Worm (Caenorhabditis elegans) whole organism, L4 larva: Measurements from ENCODE around the gene clc-33.

Source experiments
- ZK546.5 ChIP-seq, 2 experiments: sonication (generic microtip); optimal IDR thresholded peaks; 2 replicates each; lab custom pipeline; 2017; ENCODE audit warnings: missing biosample characterization in 2 of 2, missing genetic modification characterization in 2 of 2
- dmd-9 ChIP-seq: fragments of 200-800 bp; sonication (Bioruptor generic); IDR thresholded peaks from 2 replicates; pipeline ENCODE4 v1.3.6; 2022; ENCODE audit warnings: missing genetic modification reagents, missing genetic modification characterization, missing compliant biosample characterization
- dpl-1 ChIP-seq: fragments of 150-350 bp; optimal IDR thresholded peaks from 2 replicates; lab custom pipeline; 2014; ENCODE audit warnings: missing biosample characterization, missing genetic modification reagents, missing genetic modification characterization
- lin-29 ChIP-seq: fragments of 200-800 bp; sonication (Bioruptor generic); IDR thresholded peaks from 2 replicates; pipeline ENCODE4 v1.3.6; 2022; ENCODE audit warnings: missing genetic modification reagents, missing genetic modification characterization, missing compliant biosample characterization
- lin-38 ChIP-seq: fragments of 200-800 bp; sonication (Bioruptor generic); IDR thresholded peaks from 2 replicates; pipeline ENCODE4 v1.3.6; 2022; ENCODE audit warnings: missing genetic modification reagents, missing genetic modification characterization, missing compliant biosample characterization
- nhr-237 ChIP-seq: sonication (generic microtip); optimal IDR thresholded peaks from 2 replicates; lab custom pipeline; 2017; ENCODE audit warnings: missing biosample characterization, missing genetic modification characterization
- nhr-25 ChIP-seq: sonication (generic microtip); optimal IDR thresholded peaks from 2 replicates; lab custom pipeline; 2017; ENCODE audit warnings: missing genetic modification characterization, mild to moderate bottlenecking, missing compliant biosample characterization, antibody characterized with exemption, moderate library complexity, borderline replicate concordance; ENCODE audit not compliant: insufficient read depth
- nhr-77 ChIP-seq: fragments of 150-350 bp; optimal IDR thresholded peaks from 2 replicates; lab custom pipeline; 2014; ENCODE audit warnings: missing biosample characterization, missing genetic modification characterization
- pha-4 ChIP-seq, 2 experiments: fragments of 150-350 bp in 1 of 2; fragments of 200-800 bp in 1 of 2; sonication (Bioruptor generic) in 1 of 2; IDR thresholded peaks in 1 of 2; optimal IDR thresholded peaks in 1 of 2; 2 replicates each; pipeline versions ENCODE4 v1.3.6 to Lab custom; 2014 to 2022; ENCODE audit warnings: missing genetic modification characterization in 2 of 2, missing genetic modification reagents in 2 of 2, missing biosample characterization in 1 of 2, missing compliant biosample characterization in 1 of 2
- snpc-4 ChIP-seq: fragments of 150-350 bp; optimal IDR thresholded peaks from 2 replicates; lab custom pipeline; 2014; ENCODE audit warnings: missing biosample characterization, missing genetic modification characterization
- unc-39 ChIP-seq: sonication (generic microtip); optimal IDR thresholded peaks from 2 replicates; lab custom pipeline; 2017; ENCODE audit warnings: missing biosample characterization, missing genetic modification characterization
- unc-62 ChIP-seq, 3 experiments: fragments of 150-350 bp in 1 of 3; sonication (generic microtip); optimal IDR thresholded peaks in 2 of 3; peaks in 1 of 3; 1 replicate in 1 of 3; 2 replicates in 2 of 3; lab custom pipeline; 2014 to 2017; ENCODE audit warnings: missing biosample characterization in 3 of 3, missing genetic modification characterization in 3 of 3, missing genetic modification reagents in 3 of 3, missing genotype in 1 of 3
- zip-11 ChIP-seq: fragments of 200-800 bp; sonication (Bioruptor generic); IDR thresholded peaks from 2 replicates; pipeline ENCODE4 v1.3.6; 2022; ENCODE audit warnings: missing genetic modification characterization, missing compliant biosample characterization

DNA sequence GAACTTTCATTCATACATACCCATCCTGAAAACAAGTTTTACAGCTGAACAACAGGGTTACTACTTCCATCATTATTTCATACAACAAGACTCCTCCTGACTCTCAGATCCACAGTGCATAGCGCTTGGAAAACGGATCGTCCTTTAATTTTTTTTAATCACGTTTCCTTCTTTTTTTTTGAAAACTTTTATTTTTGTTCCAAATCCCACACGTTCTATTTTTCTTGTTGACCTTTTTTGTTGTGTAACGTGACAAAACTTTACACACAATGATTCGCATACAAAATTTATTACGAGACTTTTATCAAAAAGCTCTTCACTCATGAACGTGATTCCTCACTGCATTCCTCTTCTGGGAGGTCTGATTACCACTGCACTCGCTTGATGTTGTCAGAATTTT, at the start of gene clc-33:
- TF ChIP-seq dpl-1 (no peak), lin-38 (GFP tag; lab: Robert Waterston, UW) (no peak), unc-62 (GFP tag; optimal IDR thresholded peaks at IDR 0.05 in 1 of 2; lab: Kevin White, UChicago) (no peak), unc-62 (tag; optimal IDR thresholded peaks at IDR 0.05; lab: Kevin White, UChicago) (no peak), nhr-25 (tag; lab: Kevin White, UChicago) (no peak), nhr-77 (no peak), zip-11 (GFP tag; lab: Robert Waterston, UW) (no peak), ZK546.5 (tag; optimal IDR thresholded peaks at IDR 0.05; lab: Kevin White, UChicago) (no peak), lin-29 (no peak), snpc-4 (no peak), dmd-9 (GFP tag; lab: Robert Waterston, UW) (no peak), unc-39 (tag; lab: Kevin White, UChicago) (no peak), pha-4 (GFP tag; IDR thresholded peaks at IDR 0.05; lab: Robert Waterston, UW) (no peak), pha-4 (tag; optimal IDR thresholded peaks at IDR 0.05; lab: Kevin White, UChicago) (no peak), nhr-237 (tag; lab: Kevin White, UChicago) (no peak)
